Worm (Caenorhabditis elegans) whole organism, L1 larva: ENCODE results near the gene fbxb-88.

Experiments
- C04F5.9 ChIP-seq: sonication (generic microtip); optimal IDR thresholded peaks from 2 replicates; lab custom pipeline; 2016; ENCODE audit warnings: missing genetic modification characterization, missing compliant biosample characterization
- C34B4.2 ChIP-seq: sonication (generic microtip); optimal IDR thresholded peaks from 2 replicates; lab custom pipeline; 2017; ENCODE audit warnings: mild to moderate bottlenecking, missing genetic modification characterization, missing compliant biosample characterization
- Y116A8C.19 ChIP-seq: sonication (generic microtip); optimal IDR thresholded peaks from 2 replicates; lab custom pipeline; 2016; ENCODE audit warnings: missing compliant biosample characterization, missing genetic modification characterization, borderline replicate concordance
- aha-1 ChIP-seq: fragments of 150-350 bp; optimal IDR thresholded peaks from 2 replicates; lab custom pipeline; 2014; ENCODE audit warnings: missing biosample characterization, missing genetic modification characterization
- ama-1 ChIP-seq: fragments of 150-350 bp; optimal IDR thresholded peaks from 2 replicates; lab custom pipeline; 2014
- blmp-1 ChIP-seq: fragments of 150-350 bp; optimal IDR thresholded peaks from 2 replicates; lab custom pipeline; 2014; ENCODE audit warnings: missing biosample characterization, missing genetic modification characterization
- ceh-8 ChIP-seq: fragments of 200-800 bp; sonication (Bioruptor generic); optimal IDR thresholded peaks from 2 replicates; lab custom pipeline; 2018; ENCODE audit warnings: mild to moderate bottlenecking, missing genetic modification characterization, moderate library complexity, missing compliant biosample characterization
- ceh-82 ChIP-seq, 3 experiments: fragments of 150-350 bp in 1 of 3; sonication (generic microtip) in 2 of 3; optimal IDR thresholded peaks; 2 replicates each; lab custom pipeline; 2014 to 2017; ENCODE audit warnings: missing biosample characterization in 3 of 3, missing genetic modification characterization in 3 of 3
- ceh-90 ChIP-seq: sonication (generic microtip); optimal IDR thresholded peaks from 2 replicates; lab custom pipeline; 2016; ENCODE audit warnings: missing genetic modification characterization, missing compliant biosample characterization
- efl-1 ChIP-seq, 4 experiments: fragments of 150-350 bp; optimal IDR thresholded peaks in 3 of 4; peaks in 1 of 4; 1 replicate in 1 of 4; 2 replicates in 3 of 4; lab custom pipeline; 2014; ENCODE audit warnings: missing biosample characterization in 2 of 4, missing genetic modification characterization in 2 of 4, missing genetic modification reagents in 2 of 4
- efl-3 ChIP-seq: fragments of 200-800 bp; sonication (Bioruptor generic); optimal IDR thresholded peaks from 2 replicates; lab custom pipeline; 2018; ENCODE audit warnings: mild to moderate bottlenecking, missing genetic modification characterization, missing compliant biosample characterization
- elt-2 ChIP-seq: sonication (generic microtip); optimal IDR thresholded peaks from 2 replicates; lab custom pipeline; 2016; ENCODE audit warnings: missing genetic modification characterization, mild to moderate bottlenecking, inconsistent platforms, missing compliant biosample characterization, missing genetic modification reagents
- elt-3 ChIP-seq, 6 experiments: fragments of 150-350 bp in 1 of 6; sonication (generic microtip); optimal IDR thresholded peaks; 2 replicates each; lab custom pipeline; 2017 to 2018; ENCODE audit warnings: missing biosample characterization in 6 of 6, missing genetic modification characterization in 6 of 6, inconsistent platforms in 1 of 6
- fos-1 ChIP-seq: fragments of 150-350 bp; optimal IDR thresholded peaks from 2 replicates; lab custom pipeline; 2014; ENCODE audit warnings: missing biosample characterization, missing genetic modification characterization
- grh-1 ChIP-seq: fragments of 200-800 bp; sonication (Bioruptor generic); IDR thresholded peaks from 2 replicates; pipeline ENCODE4 v1.3.6; 2022; ENCODE audit warnings: missing genetic modification reagents, missing genetic modification characterization, missing compliant biosample characterization
- hlh-17 ChIP-seq: fragments of 200-800 bp; sonication (Bioruptor generic); optimal IDR thresholded peaks from 2 replicates; lab custom pipeline; 2018; ENCODE audit warnings: missing genetic modification characterization, mild to moderate bottlenecking, missing compliant biosample characterization, moderate library complexity, borderline replicate concordance
- irx-1 ChIP-seq: sonication (generic microtip); optimal IDR thresholded peaks from 2 replicates; lab custom pipeline; 2016; ENCODE audit warnings: missing genetic modification characterization, missing compliant biosample characterization
- jun-1 ChIP-seq: fragments of 150-350 bp; optimal IDR thresholded peaks from 2 replicates; lab custom pipeline; 2014; ENCODE audit warnings: missing biosample characterization, missing genetic modification reagents, missing genetic modification characterization
- lin-15B ChIP-seq: fragments of 150-350 bp; sonication (generic microtip); optimal IDR thresholded peaks from 3 replicates; lab custom pipeline; 2014; ENCODE audit warnings: missing biosample characterization, missing genetic modification characterization
- lin-39 ChIP-seq: fragments of 150-350 bp; optimal IDR thresholded peaks from 2 replicates; lab custom pipeline; 2014; ENCODE audit warnings: missing biosample characterization, missing genetic modification reagents, missing genetic modification characterization
- lsy-2 ChIP-seq, 2 experiments: fragments of 150-350 bp; optimal IDR thresholded peaks; 2 replicates each; lab custom pipeline; 2014; ENCODE audit warnings: missing biosample characterization in 2 of 2, missing genetic modification characterization in 2 of 2
- mab-9 ChIP-seq: fragments of 200-800 bp; sonication (Bioruptor generic); IDR thresholded peaks from 2 replicates; pipeline ENCODE4 v1.3.6; 2022; ENCODE audit warnings: missing genetic modification reagents, missing genetic modification characterization, missing compliant biosample characterization
- nhr-12 ChIP-seq: sonication (generic microtip); optimal IDR thresholded peaks from 2 replicates; lab custom pipeline; 2017; ENCODE audit warnings: missing biosample characterization, missing genetic modification characterization
- nhr-19 ChIP-seq: fragments of 200-800 bp; sonication (Bioruptor generic); conservative IDR thresholded peaks from 2 replicates; pipeline ENCODE4 v1.3.6; 2022; ENCODE audit warnings: missing genetic modification characterization, missing compliant biosample characterization
- nhr-20 ChIP-seq: sonication (generic microtip); optimal IDR thresholded peaks from 2 replicates; lab custom pipeline; 2016; ENCODE audit warnings: mild to moderate bottlenecking, missing genetic modification characterization, missing compliant biosample characterization
- nhr-28 ChIP-seq: fragments of 150-350 bp; optimal IDR thresholded peaks from 2 replicates; lab custom pipeline; 2014; ENCODE audit warnings: missing biosample characterization, missing genetic modification characterization
- nhr-84 ChIP-seq: sonication (generic microtip); optimal IDR thresholded peaks from 2 replicates; lab custom pipeline; 2017; ENCODE audit warnings: missing biosample characterization, missing genetic modification characterization
- nhr-85 ChIP-seq: sonication (generic microtip); peaks from one replicate; lab custom pipeline; 2016; ENCODE audit warnings: missing genetic modification characterization, inconsistent platforms, missing compliant biosample characterization
- pqm-1 ChIP-seq: sonication (generic microtip); optimal IDR thresholded peaks from 3 replicates; lab custom pipeline; 2017; ENCODE audit warnings: missing biosample characterization, missing genetic modification characterization
- snu-23 ChIP-seq: sonication (generic microtip); optimal IDR thresholded peaks from 2 replicates; lab custom pipeline; 2016; ENCODE audit warnings: missing genetic modification characterization, missing compliant biosample characterization
- sptf-1 ChIP-seq: fragments of 150-350 bp; optimal IDR thresholded peaks from 2 replicates; lab custom pipeline; 2014; ENCODE audit warnings: missing biosample characterization, missing genetic modification characterization
- unc-30 ChIP-seq: sonication (generic microtip); optimal IDR thresholded peaks from 2 replicates; lab custom pipeline; 2017; ENCODE audit warnings: missing biosample characterization, missing genetic modification characterization
- unc-98 ChIP-seq: fragments of 200-800 bp; sonication (Bioruptor generic); IDR thresholded peaks from 2 replicates; pipeline ENCODE4 v1.3.6; 2022; ENCODE audit warnings: missing genetic modification characterization, missing compliant biosample characterization
- vab-15 ChIP-seq: sonication (generic microtip); optimal IDR thresholded peaks from 2 replicates; lab custom pipeline; 2017; ENCODE audit warnings: missing genotype, mild to moderate bottlenecking, missing genetic modification characterization, missing compliant biosample characterization
- zag-1 ChIP-seq: fragments of 150-350 bp; optimal IDR thresholded peaks from 2 replicates; lab custom pipeline; 2014; ENCODE audit warnings: missing biosample characterization, missing genetic modification characterization
- zip-4 ChIP-seq: fragments of 200-800 bp; sonication (Bioruptor generic); optimal IDR thresholded peaks from 2 replicates; lab custom pipeline; 2018; ENCODE audit warnings: mild to moderate bottlenecking, missing genetic modification characterization, moderate library complexity, missing compliant biosample characterization

The fbxb-88 gene

ce11 chrII:4876091-4876490, 48.4 kb upstream of the fbxb-88 start, which contains the start of gene F11G11.13:
Gene F11G11.13 (minus strand): TSS chrII:4876179.
- TF ChIP-seq zip-4 (GFP tag; lab: Kevin White, UChicago) (no peak), C34B4.2 (tag; lab: Kevin White, UChicago) (no peak), nhr-84 (tag; lab: Kevin White, UChicago) (no peak), elt-3 (tag; optimal IDR thresholded peaks at IDR 0.05; lab: Kevin White, UChicago) (peak in 1 of 6 experiments; percentile 7), unc-98 (GFP tag; lab: Robert Waterston, UW) (no peak), fos-1 (tag; lab: Kevin White, UChicago) (no peak), lin-15B (tag; lab: Kevin White, UChicago) (no peak), jun-1 (tag; lab: Kevin White, UChicago) (no peak), nhr-85 (tag; lab: Kevin White, UChicago) (peak; percentile 55), blmp-1 (tag; lab: Kevin White, UChicago) (peak; percentile 90)

- TF ChIP-seq elt-3 (tag; optimal IDR thresholded peaks at IDR 0.05; lab: Kevin White, UChicago) (peak in 1 of 6 experiments; percentile 5), nhr-20 (no peak), mab-9 (GFP tag; lab: Robert Waterston, UW) (no peak), unc-30 (no peak), pqm-1 (tag; lab: Kevin White, UChicago) (no peak), lsy-2 (tag; optimal IDR thresholded peaks at IDR 0.05; lab: Kevin White, UChicago) (no peak), blmp-1 (tag; lab: Kevin White, UChicago) (peak; percentile 77), ceh-8 (GFP tag; lab: Kevin White, UChicago) (no peak), aha-1 (no peak), lin-39 (no peak), ceh-82 (tag; optimal IDR thresholded peaks at IDR 0.05; lab: Kevin White, UChicago) (no peak)
These were observed 46.7 kb upstream of the fbxb-88 start, which contains the start of gene F11G11.15 for ce11 chrII:4874335-4874861. Gene F11G11.15 (plus strand): TSS chrII:4874845.

ce11 chrII:4873029-4873428, 45.3 kb upstream of the fbxb-88 start, which contains the start of gene col-73:
Gene col-73 (minus strand): TSS chrII:4873129.
- TF ChIP-seq hlh-17 (GFP tag; lab: Kevin White, UChicago) (no peak), vab-15 (tag; lab: Kevin White, UChicago) (no peak), pqm-1 (tag; lab: Kevin White, UChicago) (no peak), Y116A8C.19 (tag; lab: Kevin White, UChicago) (no peak), irx-1 (no peak), efl-3 (GFP tag; lab: Kevin White, UChicago) (no peak), blmp-1 (tag; lab: Kevin White, UChicago) (no peak), zag-1 (no peak), nhr-20 (no peak), nhr-12 (no peak), sptf-1 (no peak), C04F5.9 (tag; lab: Kevin White, UChicago) (no peak), ama-1 (lab: Kevin White, UChicago) (no peak), grh-1 (GFP tag; lab: Robert Waterston, UW) (no peak), nhr-84 (tag; lab: Kevin White, UChicago) (no peak), mab-9 (GFP tag; lab: Robert Waterston, UW) (no peak), snu-23 (GFP tag; lab: Kevin White, UChicago) (no peak)

ce11 chrII:4871834-4872233, 44.1 kb upstream of the fbxb-88 start:
- TF ChIP-seq nhr-28 (tag; lab: Kevin White, UChicago) (no peak), ceh-90 (tag; lab: Kevin White, UChicago) (no peak), blmp-1 (tag; lab: Kevin White, UChicago) (peak; percentile 67), lin-15B (tag; lab: Kevin White, UChicago) (no peak), Y116A8C.19 (tag; lab: Kevin White, UChicago) (no peak)

ce11 chrII:4870691-4871090, 43.0 kb upstream of the fbxb-88 start, which contains the start of gene col-20:
Gene col-20 (minus strand): TSS chrII:4870791.
- TF ChIP-seq nhr-19 (GFP tag; lab: Robert Waterston, UW) (no peak), nhr-12 (no peak), elt-2 (tag; lab: Kevin White, UChicago) (no peak), efl-1 (optimal IDR thresholded peaks at IDR 0.05; lab: Kevin White, UChicago) (no peak), efl-1 (GFP tag; optimal IDR thresholded peaks at IDR 0.05 in 1 of 2; lab: Kevin White, UChicago) (peak in 1 of 2 experiments; percentile 65)
